Fruit fly (Drosophila melanogaster) whole organism, embryonic: Measurements from ENCODE around the gene HemK2.

ENCODE experiments used
- CG11093 ChIP-seq: fragments of 200-800 bp; sonication (Bioruptor generic); IDR thresholded peaks from 3 replicates; pipeline ENCODE4 v1.3.6; 2022; ENCODE audit warnings: missing biosample characterization, missing genetic modification characterization
- CG11560 ChIP-seq: fragments of 200-800 bp; sonication (Bioruptor generic); IDR thresholded peaks from 3 replicates; pipeline ENCODE4 v1.3.6; 2022; ENCODE audit warnings: missing biosample characterization, missing genetic modification characterization
- CG12104 ChIP-seq: fragments of 200-800 bp; sonication (Bioruptor generic); optimal IDR thresholded peaks from 3 replicates; lab custom pipeline; 2016; ENCODE audit warnings: missing biosample characterization, missing genetic modification characterization
- CG12659 ChIP-seq: fragments of 200-800 bp; sonication (Bioruptor generic); optimal IDR thresholded peaks from 3 replicates; lab custom pipeline; 2017; ENCODE audit warnings: mild to moderate bottlenecking, missing biosample characterization, missing genetic modification reagents, missing genetic modification characterization
- CG1529 ChIP-seq: fragments of 200-800 bp; sonication (Bioruptor generic); optimal IDR thresholded peaks from 3 replicates; lab custom pipeline; 2018; ENCODE audit warnings: missing biosample characterization, missing genetic modification characterization
- CG16863 ChIP-seq: fragments of 200-800 bp; sonication (Bioruptor generic); optimal IDR thresholded peaks from 3 replicates; lab custom pipeline; 2016; ENCODE audit warnings: missing biosample characterization, missing genetic modification characterization
- CG2712 ChIP-seq: fragments of 200-800 bp; optimal IDR thresholded peaks from 3 replicates; lab custom pipeline; 2019; ENCODE audit warnings: missing biosample characterization, mild to moderate bottlenecking, missing genetic modification characterization, moderate library complexity
- CG2875 ChIP-seq: fragments of 200-800 bp; sonication (Bioruptor generic); optimal IDR thresholded peaks from 2 replicates; lab custom pipeline; 2017; ENCODE audit warnings: missing biosample characterization, mild to moderate bottlenecking, missing genetic modification characterization, missing genetic modification reagents
- CG30403 ChIP-seq: fragments of 200-800 bp; sonication (Bioruptor generic); optimal IDR thresholded peaks from 3 replicates; lab custom pipeline; 2016; ENCODE audit warnings: missing biosample characterization, missing genetic modification characterization
- CG32772 ChIP-seq: fragments of 200-800 bp; sonication (Bioruptor generic); IDR thresholded peaks from 2 replicates; pipeline ENCODE4 v1.3.6; 2022; ENCODE audit warnings: missing biosample characterization, missing genetic modification characterization
- CG3407 ChIP-seq: fragments of 200-800 bp; sonication (Bioruptor generic); optimal IDR thresholded peaks from 2 replicates; lab custom pipeline; 2018; ENCODE audit warnings: missing biosample characterization, mild to moderate bottlenecking, missing genetic modification characterization
- CG6175 ChIP-seq: fragments of 200-800 bp; sonication (Bioruptor generic); IDR thresholded peaks from 3 replicates; pipeline ENCODE4 v1.3.6; 2022; ENCODE audit warnings: missing biosample characterization, missing genetic modification characterization
- CG6272 ChIP-seq: fragments of 200-800 bp; sonication (Bioruptor generic); IDR thresholded peaks from 2 replicates; pipeline ENCODE4 v1.3.6; 2022; ENCODE audit warnings: missing biosample characterization, missing genetic modification characterization
- CG7839 ChIP-seq: fragments of 200-800 bp; sonication (Bioruptor generic); optimal IDR thresholded peaks from 3 replicates; lab custom pipeline; 2018; ENCODE audit warnings: missing biosample characterization, mild to moderate bottlenecking, missing genetic modification characterization, moderate library complexity
- CG7928 ChIP-seq: fragments of 200-800 bp; sonication (Bioruptor generic); optimal IDR thresholded peaks from 2 replicates; lab custom pipeline; 2017; ENCODE audit warnings: missing biosample characterization, mild to moderate bottlenecking, missing genetic modification characterization
- CG8924 ChIP-seq: fragments of 200-800 bp; optimal IDR thresholded peaks from 3 replicates; lab custom pipeline; 2019; ENCODE audit warnings: missing biosample characterization, mild to moderate bottlenecking, missing genetic modification characterization, moderate library complexity
- CG9817 ChIP-seq: fragments of 200-800 bp; sonication (Bioruptor generic); optimal IDR thresholded peaks from 2 replicates; lab custom pipeline; 2018; ENCODE audit warnings: missing biosample characterization, mild to moderate bottlenecking, missing genetic modification characterization, moderate library complexity
- Dip3 ChIP-seq: fragments of 200-800 bp; sonication (Bioruptor generic); optimal IDR thresholded peaks from 3 replicates; lab custom pipeline; 2016; ENCODE audit warnings: missing biosample characterization, missing genetic modification characterization
- Dref ChIP-seq: fragments of 200-800 bp; sonication (Bioruptor generic); IDR thresholded peaks from 2 replicates; pipeline ENCODE4 v1.3.6; 2022; ENCODE audit warnings: missing biosample characterization, missing genetic modification characterization
- Elba2 ChIP-seq: fragments of 200-800 bp; sonication (Bioruptor generic); optimal IDR thresholded peaks from 3 replicates; lab custom pipeline; 2016; ENCODE audit warnings: missing biosample characterization, missing genetic modification characterization
- Fer3 ChIP-seq: fragments of 200-800 bp; sonication (Bioruptor generic); optimal IDR thresholded peaks from 2 replicates; lab custom pipeline; 2018; ENCODE audit warnings: missing biosample characterization, mild to moderate bottlenecking, missing genetic modification characterization, moderate library complexity
- Gsc ChIP-seq: fragments of 200-800 bp; sonication (Bioruptor generic); IDR thresholded peaks from 2 replicates; pipeline ENCODE4 v1.3.6; 2022; ENCODE audit warnings: missing biosample characterization, missing genetic modification characterization
- H2.0 ChIP-seq: fragments of 200-800 bp; sonication (Bioruptor generic); IDR thresholded peaks from 2 replicates; pipeline ENCODE4 v1.3.6; 2022; ENCODE audit warnings: missing biosample characterization, missing genetic modification characterization
- Lpt ChIP-seq: fragments of >200 bp; optimal IDR thresholded peaks from 2 replicates; lab custom pipeline; 2018; ENCODE audit warnings: missing biosample characterization, missing genetic modification characterization
- Ravus ChIP-seq: fragments of 200-800 bp; sonication (Bioruptor generic); IDR thresholded peaks from 2 replicates; pipeline ENCODE4 v1.3.6; 2022; ENCODE audit warnings: missing biosample characterization, missing genetic modification characterization
- Sox100B ChIP-seq: fragments of 200-800 bp; sonication (Bioruptor generic); optimal IDR thresholded peaks from 3 replicates; lab custom pipeline; 2018; ENCODE audit warnings: missing biosample characterization, mild to moderate bottlenecking, missing genetic modification characterization
- Stat92E ChIP-seq, 3 experiments: fragments of >200 bp in 2 of 3; fragments of 200-800 bp in 1 of 3; sonication (Bioruptor generic) in 1 of 3; optimal IDR thresholded peaks; 2 replicates each; lab custom pipeline; 2017 to 2019; ENCODE audit warnings: missing biosample characterization in 3 of 3, missing genetic modification characterization in 3 of 3, mild to moderate bottlenecking in 1 of 3, moderate library complexity in 1 of 3
- Xbp1 ChIP-seq: fragments of 200-800 bp; sonication (Bioruptor generic); optimal IDR thresholded peaks from 3 replicates; lab custom pipeline; 2016; ENCODE audit warnings: missing biosample characterization, mild to moderate bottlenecking, missing genetic modification characterization
- ab ChIP-seq: fragments of 200-800 bp; sonication (Bioruptor generic); optimal IDR thresholded peaks from 2 replicates; lab custom pipeline; 2016; ENCODE audit warnings: missing biosample characterization, missing genetic modification characterization
- az2 ChIP-seq: fragments of 200-800 bp; sonication (Bioruptor generic); optimal IDR thresholded peaks from 3 replicates; lab custom pipeline; 2016; ENCODE audit warnings: missing biosample characterization, missing genetic modification characterization
- corto ChIP-seq: fragments of 200-800 bp; sonication (Bioruptor generic); optimal IDR thresholded peaks from 2 replicates; lab custom pipeline; 2016; ENCODE audit warnings: missing biosample characterization, mild to moderate bottlenecking, missing genetic modification characterization, moderate library complexity
- da ChIP-seq: fragments of 200-800 bp; sonication (Bioruptor generic); optimal IDR thresholded peaks from 2 replicates; lab custom pipeline; 2016; ENCODE audit warnings: missing biosample characterization, missing genetic modification characterization
- gcm2 ChIP-seq: fragments of 200-800 bp; sonication (Bioruptor generic); optimal IDR thresholded peaks from 2 replicates; lab custom pipeline; 2016; ENCODE audit warnings: missing biosample characterization, missing genetic modification characterization
- gro ChIP-seq: fragments of 200-800 bp; sonication (Bioruptor generic); optimal IDR thresholded peaks from 2 replicates; lab custom pipeline; 2016; ENCODE audit warnings: missing biosample characterization, missing genetic modification characterization
- knrl ChIP-seq: fragments of 200-800 bp; sonication (Bioruptor generic); IDR thresholded peaks from 3 replicates; pipeline ENCODE4 v1.3.6; 2022; ENCODE audit warnings: missing biosample characterization, missing genetic modification characterization; ENCODE audit not compliant: partially characterized antibody
- lbe ChIP-seq: fragments of 200-800 bp; sonication (Bioruptor generic); optimal IDR thresholded peaks from 2 replicates; lab custom pipeline; 2016; ENCODE audit warnings: missing biosample characterization, mild to moderate bottlenecking, missing genetic modification characterization
- peb ChIP-seq: fragments of 200-800 bp; sonication (Bioruptor generic); IDR thresholded peaks from 2 replicates; pipeline ENCODE4 v1.3.6; 2022; ENCODE audit warnings: missing biosample characterization, missing genetic modification characterization
- repo ChIP-seq: fragments of 200-800 bp; sonication (Bioruptor generic); optimal IDR thresholded peaks from 2 replicates; lab custom pipeline; 2016; ENCODE audit warnings: missing biosample characterization, missing genetic modification characterization
- rib ChIP-seq: fragments of 200-800 bp; sonication (Bioruptor generic); IDR thresholded peaks from 2 replicates; pipeline ENCODE4 v1.3.6; 2022; ENCODE audit warnings: missing biosample characterization, missing genetic modification characterization
- sd ChIP-seq: fragments of 200-800 bp; sonication (Bioruptor generic); optimal IDR thresholded peaks from 3 replicates; lab custom pipeline; 2018; ENCODE audit warnings: missing biosample characterization, mild to moderate bottlenecking, missing genetic modification characterization, moderate library complexity
- sens-2 ChIP-seq: fragments of 200-800 bp; sonication (Bioruptor generic); IDR thresholded peaks from 2 replicates; pipeline ENCODE4 v1.3.6; 2022; ENCODE audit warnings: missing biosample characterization, missing genetic modification characterization
- sna ChIP-seq: fragments of 200-800 bp; sonication (Bioruptor generic); IDR thresholded peaks from 2 replicates; pipeline ENCODE4 v1.3.6; 2022; ENCODE audit warnings: missing biosample characterization, missing genetic modification characterization; ENCODE audit not compliant: partially characterized antibody
- sqz ChIP-seq: fragments of 200-800 bp; sonication (Bioruptor generic); optimal IDR thresholded peaks from 3 replicates; lab custom pipeline; 2018; ENCODE audit warnings: missing biosample characterization, mild to moderate bottlenecking, missing genetic modification characterization
- sug ChIP-seq: fragments of 200-800 bp; optimal IDR thresholded peaks from 2 replicates; lab custom pipeline; 2019; ENCODE audit warnings: missing biosample characterization, mild to moderate bottlenecking, missing genetic modification characterization, moderate library complexity
- tap ChIP-seq: fragments of 200-800 bp; optimal IDR thresholded peaks from 3 replicates; lab custom pipeline; 2019; ENCODE audit warnings: missing biosample characterization, mild to moderate bottlenecking, missing genetic modification characterization, moderate library complexity
- tgo ChIP-seq: fragments of 200-800 bp; sonication (Bioruptor generic); IDR thresholded peaks from 3 replicates; pipeline ENCODE4 v1.3.6; 2022; ENCODE audit warnings: missing biosample characterization, missing genetic modification characterization
- tio ChIP-seq: fragments of 200-800 bp; sonication (Bioruptor generic); optimal IDR thresholded peaks from 2 replicates; lab custom pipeline; 2017; ENCODE audit warnings: missing biosample characterization, missing genetic modification characterization, inconsistent platforms
- toy ChIP-seq: fragments of 200-800 bp; sonication (Bioruptor generic); IDR thresholded peaks from 2 replicates; pipeline ENCODE4 v1.3.6; 2022; ENCODE audit warnings: missing biosample characterization, missing genetic modification characterization
- zf30C ChIP-seq: fragments of 200-800 bp; sonication (Bioruptor generic); optimal IDR thresholded peaks from 3 replicates; lab custom pipeline; 2018; ENCODE audit warnings: missing biosample characterization, mild to moderate bottlenecking, missing genetic modification characterization
- zfh2 ChIP-seq: fragments of 200-800 bp; sonication (Bioruptor generic); optimal IDR thresholded peaks from 2 replicates; lab custom pipeline; 2016; ENCODE audit warnings: missing biosample characterization, missing genetic modification characterization

HemK2 gene

dm6 chr2L:2765659-2766373 lies 6.3 kb upstream of the HemK2 start, which contains the start of the genes Snx21 and aph-1 (continued):
- TF ChIP-seq CG32772 (GFP tag; lab: Robert Waterston, UW) (peak; percentile 87; the same call in 1 of the 2 replicates), CG12104 (GFP tag; lab: Kevin White, UChicago) (peak; percentile 87), peb (GFP tag; lab: Robert Waterston, UW) (peak; percentile 81), repo (GFP tag; lab: Kevin White, UChicago) (peak; percentile 80), zf30C (GFP tag; lab: Kevin White, UChicago) (no peak), CG8924 (peak; percentile 94), sna (no peak), CG3407 (GFP tag; lab: Kevin White, UChicago) (peak; percentile 83), Elba2 (no peak), az2 (GFP tag; lab: Kevin White, UChicago) (peak; percentile 93), Xbp1 (GFP tag; lab: Kevin White, UChicago) (peak; percentile 92), Stat92E (GFP tag; optimal IDR thresholded peaks at IDR 0.05; lab: Kevin White, UChicago) (peak in 1 of 3 experiments; percentile 71), CG6175 (GFP tag; lab: Robert Waterston, UW) (peak; percentile 60), Fer3 (tag; lab: Kevin White, UChicago) (peak; percentile 93), toy (peak; percentile 78), CG7928 (GFP tag; lab: Kevin White, UChicago) (peak; percentile 65), CG2712 (tag; lab: Kevin White, UChicago) (peak; percentile 94), Dref (peak; percentile 38), Sox100B (GFP tag; lab: Kevin White, UChicago) (peak; percentile 93), tio (GFP tag; lab: Kevin White, UChicago) (peak; percentile 92), zfh2 (GFP tag; lab: Kevin White, UChicago) (peak; percentile 90), gro (GFP tag; lab: Kevin White, UChicago) (peak; percentile 78), Lpt (GFP tag; lab: Kevin White, UChicago) (no peak), CG2875 (GFP tag; lab: Kevin White, UChicago) (peak; percentile 81), sug (peak; percentile 92), Gsc (peak; percentile 74), CG7839 (peak; percentile 96), H2.0 (peak; percentile 79), tgo (GFP tag; lab: Robert Waterston, UW) (peak; percentile 90), CG1529 (GFP tag; lab: Kevin White, UChicago) (peak; percentile 79), ab (peak; percentile 75), Ravus (peak; percentile 65), sens-2 (GFP tag; lab: Robert Waterston, UW) (peak; percentile 76), rib (GFP tag; lab: Robert Waterston, UW) (peak; percentile 69), CG11093 (GFP tag; lab: Robert Waterston, UW) (peak; percentile 82), sqz (GFP tag; lab: Kevin White, UChicago) (peak; percentile 92), sd (tag; lab: Kevin White, UChicago) (peak; percentile 77), CG6272 (peak; percentile 80), tap (tag; lab: Kevin White, UChicago) (peak; percentile 85), CG11560 (tag; lab: Robert Waterston, UW) (peak; percentile 81; the same call in 2 of the 3 replicates), gcm2 (peak; percentile 32), da (GFP tag; lab: Kevin White, UChicago) (peak; percentile 52), corto (peak; percentile 90), lbe (GFP tag; lab: Kevin White, UChicago) (peak; percentile 88), CG12659 (GFP tag; lab: Kevin White, UChicago) (peak; percentile 95), CG9817 (peak; percentile 91), knrl (GFP tag; lab: Robert Waterston, UW) (no peak), CG30403 (GFP tag; lab: Kevin White, UChicago) (peak; percentile 95), Dip3 (GFP tag; lab: Kevin White, UChicago) (peak; percentile 93), CG16863 (peak; percentile 85)
